Worm (Caenorhabditis elegans) whole organism, young adult: ENCODE measurements around the gene hlh-15.

Experiments
- B0035.1 ChIP-seq: sonication (generic microtip); optimal IDR thresholded peaks from 2 replicates; lab custom pipeline; 2016; ENCODE audit warnings: missing genetic modification characterization, mild to moderate bottlenecking, missing compliant biosample characterization, missing genotype, missing genetic modification reagents
- F22D6.2 ChIP-seq: sonication (generic microtip); optimal IDR thresholded peaks from 2 replicates; lab custom pipeline; 2016; ENCODE audit warnings: mild to moderate bottlenecking, missing genetic modification characterization, missing compliant biosample characterization
- F23B12.7 ChIP-seq: sonication (generic microtip); optimal IDR thresholded peaks from 2 replicates; lab custom pipeline; 2017; ENCODE audit warnings: missing genetic modification characterization, mild to moderate bottlenecking, missing compliant biosample characterization, antibody characterized with exemption, moderate library complexity; ENCODE audit not compliant: insufficient read depth
- F33H1.4 ChIP-seq: fragments of 200-800 bp; sonication (Bioruptor generic); IDR thresholded peaks from 2 replicates; pipeline ENCODE4 v1.3.6; 2022; ENCODE audit warnings: missing genetic modification reagents, missing genetic modification characterization, missing compliant biosample characterization
- F57C9.4 ChIP-seq: sonication (generic microtip); optimal IDR thresholded peaks from 2 replicates; lab custom pipeline; 2017; ENCODE audit warnings: mild to moderate bottlenecking, missing genetic modification characterization, missing compliant biosample characterization
- K12H6.12 ChIP-seq: fragments of 200-800 bp; sonication (Bioruptor generic); optimal IDR thresholded peaks from 2 replicates; lab custom pipeline; 2018; ENCODE audit warnings: mild to moderate bottlenecking, missing genetic modification characterization, missing compliant biosample characterization
- T07F8.4 ChIP-seq: sonication (generic microtip); optimal IDR thresholded peaks from 2 replicates; lab custom pipeline; 2016; ENCODE audit warnings: mild to moderate bottlenecking, missing genetic modification characterization, moderate library complexity, missing compliant biosample characterization
- T26A5.8 ChIP-seq: sonication (generic microtip); optimal IDR thresholded peaks from 2 replicates; lab custom pipeline; 2016; ENCODE audit warnings: missing genetic modification characterization, missing compliant biosample characterization
- Y53G8AR.9 ChIP-seq: fragments of 200-800 bp; sonication (Bioruptor generic); conservative IDR thresholded peaks from 2 replicates; pipeline ENCODE4 v1.3.6; 2022; ENCODE audit warnings: missing genetic modification reagents, missing genetic modification characterization, missing compliant biosample characterization
- Y56A3A.18 ChIP-seq: fragments of 200-800 bp; sonication (Bioruptor generic); IDR thresholded peaks from 2 replicates; pipeline ENCODE4 v1.3.6; 2022; ENCODE audit warnings: missing genetic modification reagents, missing genetic modification characterization, missing compliant biosample characterization
- Y79H2A.3 ChIP-seq: fragments of 200-800 bp; sonication (Bioruptor generic); conservative IDR thresholded peaks from 2 replicates; pipeline ENCODE4 v1.3.6; 2022; ENCODE audit warnings: missing genetic modification reagents, missing genetic modification characterization, missing compliant biosample characterization
- Y95B8A.8 ChIP-seq: fragments of 200-800 bp; sonication (Bioruptor generic); IDR thresholded peaks from 2 replicates; pipeline ENCODE4 v1.3.6; 2022; ENCODE audit warnings: missing genetic modification reagents, missing genetic modification characterization, missing compliant biosample characterization
- ZK185.1 ChIP-seq: sonication (generic microtip); optimal IDR thresholded peaks from 2 replicates; lab custom pipeline; 2016; ENCODE audit warnings: mild to moderate bottlenecking, missing genetic modification characterization, missing compliant biosample characterization; ENCODE audit not compliant: poor library complexity, severe bottlenecking
- akir-1 ChIP-seq: fragments of 200-800 bp; sonication (Bioruptor generic); optimal IDR thresholded peaks from 2 replicates; lab custom pipeline; 2018; ENCODE audit warnings: mild to moderate bottlenecking, missing genetic modification characterization, moderate library complexity, missing compliant biosample characterization
- ama-1 ChIP-seq, 3 experiments: fragments of 150-350 bp in 1 of 3; sonication (generic microtip) in 2 of 3; optimal IDR thresholded peaks; 2 replicates each; lab custom pipeline; 2014 to 2018; ENCODE audit warnings: missing biosample characterization in 2 of 3, missing genetic modification characterization in 2 of 3, missing genetic modification reagents in 2 of 3
- aptf-3 ChIP-seq: fragments of 200-800 bp; sonication (Bioruptor generic); IDR thresholded peaks from 2 replicates; pipeline ENCODE4 v1.3.6; 2022; ENCODE audit warnings: missing genetic modification characterization, missing compliant biosample characterization
- atf-7 ChIP-seq: sonication (generic microtip); optimal IDR thresholded peaks from 2 replicates; lab custom pipeline; 2017; ENCODE audit warnings: mild to moderate bottlenecking, missing genetic modification characterization, missing compliant biosample characterization
- athp-1 ChIP-seq: sonication (generic microtip); optimal IDR thresholded peaks from 2 replicates; lab custom pipeline; 2017; ENCODE audit warnings: mild to moderate bottlenecking, missing genetic modification characterization, missing compliant biosample characterization
- bed-2 ChIP-seq: fragments of 200-800 bp; sonication (Bioruptor generic); IDR thresholded peaks from 2 replicates; pipeline ENCODE4 v1.3.6; 2022; ENCODE audit warnings: missing genetic modification reagents, missing genetic modification characterization, missing compliant biosample characterization
- ceh-100 ChIP-seq: fragments of 200-800 bp; sonication (Bioruptor generic); IDR thresholded peaks from 2 replicates; pipeline ENCODE4 v1.3.6; 2022; ENCODE audit warnings: missing genetic modification reagents, missing genetic modification characterization, missing compliant biosample characterization
- dpff-1 ChIP-seq: sonication (generic microtip); optimal IDR thresholded peaks from 2 replicates; lab custom pipeline; 2017; ENCODE audit warnings: mild to moderate bottlenecking, missing genetic modification characterization, missing compliant biosample characterization
- dpl-1 ChIP-seq: fragments of 150-350 bp; optimal IDR thresholded peaks from 2 replicates; lab custom pipeline; 2014; ENCODE audit warnings: missing biosample characterization, missing genetic modification reagents, missing genetic modification characterization
- egl-18 ChIP-seq: fragments of 200-800 bp; sonication (Bioruptor generic); IDR thresholded peaks from 2 replicates; pipeline ENCODE4 v1.3.6; 2022; ENCODE audit warnings: missing genetic modification reagents, missing genetic modification characterization, missing compliant biosample characterization
- egrh-3 ChIP-seq: fragments of 200-800 bp; sonication (Bioruptor generic); IDR thresholded peaks from 2 replicates; pipeline ENCODE4 v1.3.6; 2022; ENCODE audit warnings: missing genetic modification reagents, missing genetic modification characterization, missing compliant biosample characterization
- ekl-4 ChIP-seq: fragments of 200-800 bp; sonication (Bioruptor generic); IDR thresholded peaks from 2 replicates; pipeline ENCODE4 v1.3.6; 2022; ENCODE audit warnings: missing genetic modification reagents, missing genetic modification characterization, missing compliant biosample characterization
- gei-17 ChIP-seq: fragments of 200-800 bp; sonication (Bioruptor generic); optimal IDR thresholded peaks from 2 replicates; lab custom pipeline; 2018; ENCODE audit warnings: mild to moderate bottlenecking, missing genetic modification characterization, missing compliant biosample characterization
- hmg-20 ChIP-seq: fragments of 200-800 bp; sonication (Bioruptor generic); IDR thresholded peaks from 2 replicates; pipeline ENCODE4 v1.3.6; 2022; ENCODE audit warnings: missing genetic modification reagents, missing genetic modification characterization, missing compliant biosample characterization
- hrde-1 ChIP-seq: sonication (generic microtip); optimal IDR thresholded peaks from 2 replicates; lab custom pipeline; 2016; ENCODE audit warnings: missing genetic modification characterization, mild to moderate bottlenecking, missing compliant biosample characterization, moderate library complexity, missing genotype, missing genetic modification reagents, borderline replicate concordance
- hsf-1 ChIP-seq: fragments of 200-800 bp; sonication (Bioruptor generic); IDR thresholded peaks from 2 replicates; pipeline ENCODE4 v1.3.6; 2022; ENCODE audit warnings: missing genetic modification reagents, missing genetic modification characterization, missing compliant biosample characterization
- lag-1 ChIP-seq: fragments of 200-800 bp; sonication (Bioruptor generic); IDR thresholded peaks from 2 replicates; pipeline ENCODE4 v1.3.6; 2022; ENCODE audit warnings: missing genetic modification reagents, missing genetic modification characterization, missing compliant biosample characterization
- let-526 ChIP-seq: fragments of 200-800 bp; sonication (Bioruptor generic); IDR thresholded peaks from 2 replicates; pipeline ENCODE4 v1.3.6; 2022; ENCODE audit warnings: missing genetic modification reagents, missing genetic modification characterization, missing compliant biosample characterization
- let-607 ChIP-seq, 2 experiments: fragments of 200-800 bp in 1 of 2; sonication (Bioruptor generic) in 1 of 2; sonication (generic microtip) in 1 of 2; optimal IDR thresholded peaks; 2 replicates each; lab custom pipeline; 2016 to 2018; ENCODE audit warnings: mild to moderate bottlenecking in 2 of 2, missing compliant biosample characterization in 2 of 2, missing genetic modification characterization in 2 of 2, moderate library complexity in 2 of 2, missing genotype in 1 of 2
- lin-35 ChIP-seq, 3 experiments: fragments of 150-350 bp in 2 of 3; sonication (generic microtip) in 1 of 3; optimal IDR thresholded peaks; 2 replicates each; lab custom pipeline; 2014 to 2018; ENCODE audit warnings: missing biosample characterization in 3 of 3, missing genetic modification characterization in 3 of 3, missing genetic modification reagents in 3 of 3
- madf-3 ChIP-seq: fragments of 200-800 bp; sonication (Bioruptor generic); IDR thresholded peaks from 2 replicates; pipeline ENCODE4 v1.3.6; 2022; ENCODE audit warnings: missing genetic modification reagents, missing genetic modification characterization, missing compliant biosample characterization
- madf-6 ChIP-seq: fragments of 200-800 bp; sonication (Bioruptor generic); IDR thresholded peaks from 2 replicates; pipeline ENCODE4 v1.3.6; 2022; ENCODE audit warnings: missing genetic modification reagents, missing genetic modification characterization, missing compliant biosample characterization
- madf-8 ChIP-seq: fragments of 200-800 bp; sonication (Bioruptor generic); conservative IDR thresholded peaks from 2 replicates; pipeline ENCODE4 v1.3.6; 2022; ENCODE audit warnings: missing genetic modification reagents, missing genetic modification characterization, missing compliant biosample characterization
- nfya-2 ChIP-seq: fragments of 200-800 bp; sonication (Bioruptor generic); IDR thresholded peaks from 2 replicates; pipeline ENCODE4 v1.3.6; 2022; ENCODE audit warnings: missing genetic modification reagents, missing genetic modification characterization, missing compliant biosample characterization
- nhr-27 ChIP-seq: fragments of 200-800 bp; sonication (Bioruptor generic); optimal IDR thresholded peaks from 2 replicates; lab custom pipeline; 2018; ENCODE audit warnings: mild to moderate bottlenecking, missing genetic modification characterization, moderate library complexity, missing compliant biosample characterization
- nhr-80 ChIP-seq: sonication (generic microtip); optimal IDR thresholded peaks from 2 replicates; lab custom pipeline; 2016; ENCODE audit warnings: missing genetic modification characterization, missing compliant biosample characterization
- nhr-90 ChIP-seq: sonication (generic microtip); optimal IDR thresholded peaks from 2 replicates; lab custom pipeline; 2016; ENCODE audit warnings: missing genotype, mild to moderate bottlenecking, missing genetic modification characterization, missing compliant biosample characterization
- repo-1 ChIP-seq: sonication (generic microtip); optimal IDR thresholded peaks from 2 replicates; lab custom pipeline; 2017; ENCODE audit warnings: mild to moderate bottlenecking, missing genetic modification characterization, missing compliant biosample characterization
- tbp1 ChIP-seq: fragments of 200-800 bp; sonication (Bioruptor generic); optimal IDR thresholded peaks from 2 replicates; lab custom pipeline; 2018; ENCODE audit warnings: mild to moderate bottlenecking, missing genetic modification characterization, missing compliant biosample characterization
- tlf-1 ChIP-seq: fragments of 200-800 bp; sonication (Bioruptor generic); optimal IDR thresholded peaks from 2 replicates; lab custom pipeline; 2018; ENCODE audit warnings: mild to moderate bottlenecking, missing genetic modification characterization, missing compliant biosample characterization
- unc-130 ChIP-seq: sonication (generic microtip); optimal IDR thresholded peaks from 2 replicates; lab custom pipeline; 2016; ENCODE audit warnings: missing genetic modification reagents, missing genetic modification characterization, missing compliant biosample characterization
- zim-3 ChIP-seq: sonication (generic microtip); optimal IDR thresholded peaks from 2 replicates; lab custom pipeline; 2017; ENCODE audit warnings: mild to moderate bottlenecking, missing genetic modification characterization, moderate library complexity, missing compliant biosample characterization
- ztf-18 ChIP-seq: sonication (generic microtip); optimal IDR thresholded peaks from 2 replicates; lab custom pipeline; 2016; ENCODE audit warnings: missing genotype, mild to moderate bottlenecking, missing genetic modification characterization, missing compliant biosample characterization
- ztf-28 ChIP-seq: fragments of 200-800 bp; sonication (Bioruptor generic); IDR thresholded peaks from 2 replicates; pipeline ENCODE4 v1.3.6; 2022; ENCODE audit warnings: missing genetic modification reagents, missing genetic modification characterization, missing compliant biosample characterization
- ztf-3 ChIP-seq: fragments of 200-800 bp; sonication (Bioruptor generic); optimal IDR thresholded peaks from 2 replicates; lab custom pipeline; 2018; ENCODE audit warnings: mild to moderate bottlenecking, missing genetic modification characterization, missing compliant biosample characterization

Gene hlh-15

ce11 chrX:2364703-2365299, 48.4 kb downstream of the hlh-15 start (continued):
- TF ChIP-seq F33H1.4 (GFP tag; lab: Robert Waterston, UW), result no peak
- no peak for TF ChIP-seq madf-6 (GFP tag; lab: Robert Waterston, UW)
- peak; percentile 91 for TF ChIP-seq tlf-1 (GFP tag; lab: Kevin White, UChicago)
- TF ChIP-seq unc-130 (GFP tag; lab: Kevin White, UChicago), result peak; percentile 9
- no peak for TF ChIP-seq egl-18 (GFP tag; lab: Robert Waterston, UW)
- TF ChIP-seq zim-3 (tag; lab: Kevin White, UChicago), result no peak
- TF ChIP-seq egrh-3 (GFP tag; lab: Robert Waterston, UW), result no peak
- no peak for TF ChIP-seq F57C9.4 (tag; lab: Kevin White, UChicago)
- peak; percentile 81 for TF ChIP-seq B0035.1 (tag; lab: Kevin White, UChicago)
- peak; percentile 48 for TF ChIP-seq T07F8.4 (tag; lab: Kevin White, UChicago)
- peak; percentile 71 for TF ChIP-seq nhr-80
- no peak for TF ChIP-seq lag-1 (GFP tag; lab: Robert Waterston, UW)
- TF ChIP-seq let-526 (GFP tag; lab: Robert Waterston, UW), result no peak
- TF ChIP-seq ama-1 (optimal IDR thresholded peaks at IDR 0.05; lab: Kevin White, UChicago), result no peak
- no peak for TF ChIP-seq ama-1 (GFP tag; optimal IDR thresholded peaks at IDR 0.05; lab: Kevin White, UChicago)
- no peak for TF ChIP-seq madf-3 (GFP tag; lab: Robert Waterston, UW)
- TF ChIP-seq nhr-27 (tag; lab: Kevin White, UChicago), result peak; percentile 6
- TF ChIP-seq let-607 (tag; optimal IDR thresholded peaks at IDR 0.05; lab: Kevin White, UChicago), result peak in 1 of 2 experiments; percentile 85
- peak; percentile 95 for TF ChIP-seq Y56A3A.18
- peak; percentile 53 for TF ChIP-seq ztf-18 (tag; lab: Kevin White, UChicago)
- no peak for TF ChIP-seq akir-1 (GFP tag; lab: Kevin White, UChicago)
- no peak for TF ChIP-seq aptf-3 (GFP tag; lab: Robert Waterston, UW)
- peak; percentile 52 for TF ChIP-seq ztf-3
- TF ChIP-seq T26A5.8 (tag; lab: Kevin White, UChicago), result no peak
- TF ChIP-seq dpff-1 (tag; lab: Kevin White, UChicago), result peak; percentile 26
- peak; percentile 62 for TF ChIP-seq atf-7 (tag; lab: Kevin White, UChicago)
- TF ChIP-seq tbp1, result peak; percentile 71
- no peak for TF ChIP-seq dpl-1 (GFP tag; lab: Kevin White, UChicago)
- no peak for TF ChIP-seq Y95B8A.8
- no peak for TF ChIP-seq athp-1 (tag; lab: Kevin White, UChicago)
- peak; percentile 68 for TF ChIP-seq K12H6.12 (tag; lab: Kevin White, UChicago)
- TF ChIP-seq madf-8 (GFP tag; lab: Robert Waterston, UW), result no peak
- no peak for TF ChIP-seq hsf-1 (GFP tag; lab: Robert Waterston, UW)
- TF ChIP-seq repo-1, result peak; percentile 93
- TF ChIP-seq ekl-4 (GFP tag; lab: Robert Waterston, UW), result peak; percentile 16; the same call in 1 of the 2 replicates
- peak; percentile 87 for TF ChIP-seq F23B12.7
- TF ChIP-seq ZK185.1 (tag; lab: Kevin White, UChicago), result peak; percentile 94
- no peak for TF ChIP-seq bed-2
- TF ChIP-seq F22D6.2 (tag; lab: Kevin White, UChicago), result peak; percentile 89
- peak; percentile 88 for TF ChIP-seq hmg-20 (GFP tag; lab: Robert Waterston, UW)
- TF ChIP-seq ceh-100, result no peak
- no peak for TF ChIP-seq nhr-90 (tag; lab: Kevin White, UChicago)
- no peak for TF ChIP-seq hrde-1
- no peak for TF ChIP-seq nfya-2 (GFP tag; lab: Robert Waterston, UW)
- no peak for TF ChIP-seq ztf-28 (GFP tag; lab: Robert Waterston, UW)
- TF ChIP-seq lin-35 (GFP tag; optimal IDR thresholded peaks at IDR 0.05; lab: Kevin White, UChicago), result peak in 2 of 3 experiments; percentile 50 to 91
- TF ChIP-seq gei-17, result peak; percentile 96
- no peak for TF ChIP-seq Y79H2A.3 (GFP tag; lab: Robert Waterston, UW)
- TF ChIP-seq Y53G8AR.9 (GFP tag; lab: Robert Waterston, UW), result peak; percentile 92
